Worm (Caenorhabditis elegans) whole organism, young adult: ENCODE measurements around the gene Y22D7AL.11.

Source experiments
- B0261.1 ChIP-seq: sonication (generic microtip); optimal IDR thresholded peaks from 2 replicates; lab custom pipeline; 2016; ENCODE audit warnings: mild to moderate bottlenecking, missing genetic modification characterization, moderate library complexity, missing compliant biosample characterization
- D2030.7 ChIP-seq: fragments of 200-800 bp; sonication (Bioruptor generic); IDR thresholded peaks from 2 replicates; pipeline ENCODE4 v1.3.6; 2022; ENCODE audit warnings: missing genetic modification reagents, missing genetic modification characterization, missing compliant biosample characterization
- Y53G8AR.9 ChIP-seq: fragments of 200-800 bp; sonication (Bioruptor generic); conservative IDR thresholded peaks from 2 replicates; pipeline ENCODE4 v1.3.6; 2022; ENCODE audit warnings: missing genetic modification reagents, missing genetic modification characterization, missing compliant biosample characterization
- efl-1 ChIP-seq: fragments of 150-350 bp; optimal IDR thresholded peaks from 2 replicates; lab custom pipeline; 2014; ENCODE audit warnings: missing biosample characterization, missing genetic modification reagents, missing genetic modification characterization
- hsf-1 ChIP-seq: fragments of 200-800 bp; sonication (Bioruptor generic); IDR thresholded peaks from 2 replicates; pipeline ENCODE4 v1.3.6; 2022; ENCODE audit warnings: missing genetic modification reagents, missing genetic modification characterization, missing compliant biosample characterization
- madf-10 ChIP-seq: sonication (generic microtip); optimal IDR thresholded peaks from 2 replicates; lab custom pipeline; 2016; ENCODE audit warnings: mild to moderate bottlenecking, missing genetic modification characterization, missing compliant biosample characterization
- sea-2 ChIP-seq: fragments of 200-800 bp; sonication (Bioruptor generic); IDR thresholded peaks from 2 replicates; pipeline ENCODE4 v1.3.6; 2022; ENCODE audit warnings: missing genetic modification characterization, missing compliant biosample characterization
- snpc-4 ChIP-seq, 5 experiments: fragments of 150-350 bp in 1 of 5; sonication (generic microtip) in 4 of 5; optimal IDR thresholded peaks; 2 replicates each; lab custom pipeline; 2014 to 2018; ENCODE audit warnings: missing genetic modification characterization in 5 of 5, missing biosample characterization in 3 of 5, antibody characterized with exemption in 2 of 5, mild to moderate bottlenecking in 2 of 5, missing compliant biosample characterization in 2 of 5, missing genotype in 2 of 5, moderate library complexity in 2 of 5, missing genetic modification reagents in 1 of 5

- TF ChIP-seq sea-2: no peak
- no peak for TF ChIP-seq snpc-4 (GFP tag; optimal IDR thresholded peaks at IDR 0.05; lab: Kevin White, UChicago)
- no peak for TF ChIP-seq snpc-4 (tag; optimal IDR thresholded peaks at IDR 0.05; lab: Kevin White, UChicago)
- no peak for TF ChIP-seq Y53G8AR.9 (GFP tag; lab: Robert Waterston, UW)
- TF ChIP-seq madf-10 (tag; lab: Kevin White, UChicago): no peak
- no peak for TF ChIP-seq hsf-1
- no peak for TF ChIP-seq B0261.1 (tag; lab: Kevin White, UChicago)
- TF ChIP-seq D2030.7 (GFP tag; lab: Robert Waterston, UW): no peak
- TF ChIP-seq efl-1: no peak
Measured at ce11 chrIII:1607659-1608058, 26.5 kb downstream of the Y22D7AL.11 start.
